Worm (Caenorhabditis elegans): Measurements from ENCODE around the gene srx-59.

The srx-59 gene

ce11 chrV:7012617-7013016, 41.0 kb downstream of the srx-59 start, which contains the start of gene srw-127:
srw-127 (plus strand) TSS chrV:7012917.
- TF ChIP-seq dao-5 (tag; optimal IDR thresholded peaks at IDR 0.05) = no peak
- no peak for TF ChIP-seq him-1 (tag; optimal IDR thresholded peaks at IDR 0.05)
- no peak for TF ChIP-seq W03F9.2 (tag; optimal IDR thresholded peaks at IDR 0.05)

ce11 chrV:7015872-7016271, 44.2 kb downstream of the srx-59 start, which contains the start of gene C33G8.13:
C33G8.13 (minus strand) TSS chrV:7015972.
- TF ChIP-seq dao-5 (tag; optimal IDR thresholded peaks at IDR 0.05) (no peak), W03F9.2 (tag; optimal IDR thresholded peaks at IDR 0.05) (no peak)

- TF ChIP-seq him-1 (tag; optimal IDR thresholded peaks at IDR 0.05) (no peak), W03F9.2 (tag; optimal IDR thresholded peaks at IDR 0.05) (no peak), dao-5 (tag; optimal IDR thresholded peaks at IDR 0.05) (no peak)
Measured at ce11 chrV:7017059-7017458, 45.4 kb downstream of the srx-59 start, which contains the start of gene srsx-32. srsx-32 (plus strand) TSS chrV:7017359.

- no peak for TF ChIP-seq dao-5 (tag; optimal IDR thresholded peaks at IDR 0.05)
- TF ChIP-seq him-1 (tag; optimal IDR thresholded peaks at IDR 0.05) = no peak
- TF ChIP-seq W03F9.2 (tag; optimal IDR thresholded peaks at IDR 0.05) = no peak
Measured at ce11 chrV:7021772-7022171, 50.1 kb downstream of the srx-59 start, which contains the start of gene F20A1.4. F20A1.4 (minus strand) TSS chrV:7021872.

Measured in whole organism, L4/young adult.